Worm (Caenorhabditis elegans) whole organism, mixed stage, embryonic: ENCODE results near the gene str-227.

ENCODE experiments used
- ces-1 ChIP-seq: fragments of 150-350 bp; optimal IDR thresholded peaks from 2 replicates; lab custom pipeline; 2014; ENCODE audit warnings: missing biosample characterization, missing genetic modification reagents, missing genetic modification characterization
- drap-1 ChIP-seq: fragments of 200-800 bp; sonication (Bioruptor generic); optimal IDR thresholded peaks from 3 replicates; lab custom pipeline; 2018; ENCODE audit warnings: mild to moderate bottlenecking, missing genetic modification characterization, missing compliant biosample characterization
- elt-3 ChIP-seq: fragments of 150-350 bp; optimal IDR thresholded peaks from 2 replicates; lab custom pipeline; 2014; ENCODE audit warnings: missing biosample characterization, missing genetic modification characterization
- mab-5 ChIP-seq: fragments of 150-350 bp; optimal IDR thresholded peaks from 2 replicates; lab custom pipeline; 2014; ENCODE audit warnings: missing biosample characterization, missing genetic modification characterization
- mep-1 ChIP-seq: fragments of 150-350 bp; optimal IDR thresholded peaks from 2 replicates; lab custom pipeline; 2017; ENCODE audit warnings: missing biosample characterization, missing genetic modification reagents, missing genetic modification characterization, inconsistent platforms
- nhr-237 ChIP-seq: fragments of 150-350 bp; optimal IDR thresholded peaks from 2 replicates; lab custom pipeline; 2014; ENCODE audit warnings: missing biosample characterization, missing genetic modification characterization
- nhr-28 ChIP-seq: fragments of 150-350 bp; optimal IDR thresholded peaks from 2 replicates; lab custom pipeline; 2014; ENCODE audit warnings: missing biosample characterization, missing genetic modification characterization
- snpc-4 ChIP-seq: fragments of 150-350 bp; optimal IDR thresholded peaks from 2 replicates; lab custom pipeline; 2014; ENCODE audit warnings: missing biosample characterization, missing genetic modification characterization
- unc-39 ChIP-seq: fragments of 150-350 bp; optimal IDR thresholded peaks from 2 replicates; lab custom pipeline; 2014; ENCODE audit warnings: missing biosample characterization, missing genetic modification characterization
- unc-62 ChIP-seq: fragments of 150-350 bp; optimal IDR thresholded peaks from 2 replicates; lab custom pipeline; 2014; ENCODE audit warnings: missing biosample characterization, missing genetic modification reagents, missing genetic modification characterization

ce11 chrV:3523262-3523661 is 5.3 kb downstream of the str-227 start, which contains the start of gene irg-1:
- no peak for TF ChIP-seq mab-5
- TF ChIP-seq drap-1 (GFP tag; lab: Kevin White, UChicago), result no peak
- no peak for TF ChIP-seq elt-3 (tag; lab: Kevin White, UChicago)
- no peak for TF ChIP-seq snpc-4 (tag; lab: Kevin White, UChicago)
- no peak for TF ChIP-seq mep-1 (tag; lab: Kevin White, UChicago)
- no peak for TF ChIP-seq ces-1 (GFP tag; lab: Kevin White, UChicago)
- TF ChIP-seq nhr-28 (tag; lab: Kevin White, UChicago), result no peak
- no peak for TF ChIP-seq unc-62 (GFP tag; lab: Kevin White, UChicago)
- TF ChIP-seq nhr-237 (tag; lab: Kevin White, UChicago), result no peak
- TF ChIP-seq unc-39, result no peak
